Worm (Caenorhabditis elegans): ENCODE data around the gene ZK262.9.

Gene ZK262.9

DNA sequence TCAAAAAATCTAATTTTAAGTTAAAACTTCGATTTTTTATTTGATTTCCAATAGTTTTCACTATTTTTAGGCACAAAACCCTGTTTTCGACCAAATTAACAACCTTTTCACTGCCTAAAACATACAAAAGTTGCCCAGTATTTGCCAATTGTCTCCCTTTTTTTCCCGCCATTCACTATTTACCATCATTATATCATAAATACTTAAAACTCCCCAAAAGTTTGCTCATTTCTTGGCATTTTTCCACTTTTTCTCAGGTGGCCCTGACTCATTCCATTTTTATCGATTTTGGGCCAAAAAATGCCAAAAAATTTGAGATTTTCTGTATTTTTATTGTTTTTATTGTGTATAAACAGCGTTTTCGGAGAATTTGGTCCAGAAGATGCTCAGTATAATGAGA lies 25.5 kb upstream of the ZK262.9 start, which contains the start of gene txt-8:
Gene txt-8, plus strand, starts transcription at position 301 of the 400 bp plus-strand sequence.
- TF ChIP-seq ceh-36 (tag; optimal IDR thresholded peaks at IDR 0.05) (no peak), hmg-4 (GFP tag; optimal IDR thresholded peaks at IDR 0.05) (no peak), aly-1 (tag; optimal IDR thresholded peaks at IDR 0.05) (no peak), flt-1 (GFP tag; IDR thresholded peaks at IDR 0.05) (no peak), F13C5.2 (tag; optimal IDR thresholded peaks at IDR 0.05) (no peak), hmbx-1 (tag; optimal IDR thresholded peaks at IDR 0.05) (no peak), ama-1 (optimal IDR thresholded peaks at IDR 0.05) (no peak), tbx-37 (GFP tag; conservative IDR thresholded peaks at IDR 0.05) (no peak), B0310.2 (tag; optimal IDR thresholded peaks at IDR 0.05) (no peak), pes-1 (GFP tag; IDR thresholded peaks at IDR 0.05) (no peak), ceh-13 (GFP tag; optimal IDR thresholded peaks at IDR 0.05) (no peak), scrt-1 (GFP tag; IDR thresholded peaks at IDR 0.05) (no peak)

DNA sequence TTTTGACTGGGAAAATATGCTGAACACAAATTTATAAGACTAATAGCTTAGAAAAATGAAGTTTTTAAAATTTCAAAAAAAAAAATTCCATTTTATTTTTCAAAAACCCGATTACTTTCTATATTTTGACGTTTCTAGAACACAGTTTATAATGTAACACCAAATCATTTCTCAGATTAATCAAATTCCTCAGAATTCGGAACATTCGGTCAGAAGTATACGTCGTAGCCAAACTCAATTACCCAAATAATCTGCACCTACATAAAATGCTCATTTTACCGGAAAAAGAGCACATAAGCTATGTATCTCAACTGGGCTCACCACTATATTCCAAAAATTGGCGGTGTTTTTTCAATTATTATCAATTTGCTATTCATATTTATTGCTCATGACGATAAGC lies 18.8 kb upstream of the ZK262.9 start, which contains the start of gene srj-26:
Gene srj-26, plus strand, starts transcription at position 301 of the 400 bp plus-strand sequence.
- TF ChIP-seq tra-4 (tag; optimal IDR thresholded peaks at IDR 0.05), result no peak
- TF ChIP-seq hnd-1 (tag; optimal IDR thresholded peaks at IDR 0.05), result no peak

- TF ChIP-seq ceh-13 (GFP tag; optimal IDR thresholded peaks at IDR 0.05) (no peak), B0310.2 (tag; optimal IDR thresholded peaks at IDR 0.05) (no peak), tbx-11 (GFP tag; IDR thresholded peaks at IDR 0.05) (no peak), ceh-36 (tag; optimal IDR thresholded peaks at IDR 0.05) (no peak), hnd-1 (tag; optimal IDR thresholded peaks at IDR 0.05) (no peak), flt-1 (GFP tag; IDR thresholded peaks at IDR 0.05) (no peak), ama-1 (optimal IDR thresholded peaks at IDR 0.05) (no peak), aly-1 (tag; optimal IDR thresholded peaks at IDR 0.05) (no peak), F13C5.2 (tag; optimal IDR thresholded peaks at IDR 0.05) (no peak), tra-4 (tag; optimal IDR thresholded peaks at IDR 0.05) (no peak), hmg-4 (GFP tag; optimal IDR thresholded peaks at IDR 0.05) (no peak)
These were observed 15.1 kb upstream of the ZK262.9 start, which contains the start of gene ZK262.4 for ce11 chrV:18424471-18424870. TSS of gene ZK262.4 (minus strand) at chrV:18424571.

DNA sequence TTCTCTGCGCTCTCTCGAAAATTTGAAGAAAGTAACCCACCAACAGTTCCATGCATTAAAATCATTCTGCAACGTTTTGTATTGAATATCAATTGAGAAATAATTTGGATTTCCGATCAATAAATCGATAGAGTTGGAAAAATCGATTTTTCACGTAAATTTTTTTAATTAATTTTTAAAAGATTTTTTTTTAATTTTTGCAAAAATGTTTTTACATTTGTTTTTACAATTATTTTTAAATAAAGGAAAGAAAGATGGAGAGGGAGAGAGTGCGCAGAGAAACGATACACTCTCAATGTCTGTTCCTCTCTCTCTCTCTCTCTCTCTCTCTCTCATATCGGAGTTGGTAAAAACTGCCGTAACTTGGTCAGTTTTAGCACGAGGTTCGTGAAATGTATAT lies 14.0 kb upstream of the ZK262.9 start, which contains the start of gene ZK262.19:
Gene ZK262.19, minus strand, starts transcription at position 101 of the 400 bp plus-strand sequence.
- TF ChIP-seq sea-1 (GFP tag; conservative IDR thresholded peaks at IDR 0.05) (no peak), ets-7 (tag; optimal IDR thresholded peaks at IDR 0.05) (no peak), flt-1 (GFP tag; IDR thresholded peaks at IDR 0.05) (no peak), hnd-1 (tag; optimal IDR thresholded peaks at IDR 0.05) (no peak), scrt-1 (GFP tag; IDR thresholded peaks at IDR 0.05) (no peak), hmg-4 (GFP tag; optimal IDR thresholded peaks at IDR 0.05) (no peak), hmbx-1 (tag; optimal IDR thresholded peaks at IDR 0.05) (no peak), tbx-11 (GFP tag; IDR thresholded peaks at IDR 0.05) (no peak), ceh-13 (GFP tag; optimal IDR thresholded peaks at IDR 0.05) (no peak), ama-1 (optimal IDR thresholded peaks at IDR 0.05) (no peak), pes-1 (GFP tag; IDR thresholded peaks at IDR 0.05) (no peak), ceh-36 (tag; optimal IDR thresholded peaks at IDR 0.05) (no peak), tbx-37 (GFP tag; conservative IDR thresholded peaks at IDR 0.05) (no peak), aly-1 (tag; optimal IDR thresholded peaks at IDR 0.05) (no peak), F13C5.2 (tag; optimal IDR thresholded peaks at IDR 0.05) (no peak), tra-4 (tag; optimal IDR thresholded peaks at IDR 0.05) (no peak)

DNA sequence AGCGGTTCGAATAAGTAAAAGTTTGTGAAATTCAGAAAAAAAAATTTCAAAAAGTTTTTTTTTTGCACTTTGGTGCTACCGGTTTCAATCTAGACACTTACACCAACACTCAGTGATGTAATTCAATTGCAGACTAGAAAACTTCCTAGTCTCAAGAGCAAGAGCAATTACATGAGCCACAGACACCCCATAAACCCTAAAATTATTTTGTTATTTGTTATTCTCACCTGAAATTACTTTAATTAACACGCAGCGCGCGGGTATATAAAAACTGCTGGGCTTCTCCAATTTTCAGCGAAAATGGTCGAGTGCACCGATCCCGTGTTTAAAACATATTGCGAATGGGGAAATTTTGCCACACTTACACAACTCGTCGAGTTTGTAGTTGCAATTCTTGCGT lies 13.3 kb upstream of the ZK262.9 start, which contains the start of gene srw-83:
Gene srw-83, plus strand, starts transcription at position 301 of the 400 bp plus-strand sequence.
- TF ChIP-seq pes-1 (GFP tag; IDR thresholded peaks at IDR 0.05), result no peak
- no peak for TF ChIP-seq ceh-13 (GFP tag; optimal IDR thresholded peaks at IDR 0.05)
- no peak for TF ChIP-seq ceh-36 (tag; optimal IDR thresholded peaks at IDR 0.05)
- TF ChIP-seq hnd-1 (tag; optimal IDR thresholded peaks at IDR 0.05), result no peak
- TF ChIP-seq F13C5.2 (tag; optimal IDR thresholded peaks at IDR 0.05), result no peak
- no peak for TF ChIP-seq tra-4 (tag; optimal IDR thresholded peaks at IDR 0.05)
- no peak for TF ChIP-seq B0310.2 (tag; optimal IDR thresholded peaks at IDR 0.05)
- no peak for TF ChIP-seq hmbx-1 (tag; optimal IDR thresholded peaks at IDR 0.05)
- TF ChIP-seq flt-1 (GFP tag; IDR thresholded peaks at IDR 0.05), result no peak
- no peak for TF ChIP-seq tbx-11 (GFP tag; IDR thresholded peaks at IDR 0.05)
- no peak for TF ChIP-seq ama-1 (optimal IDR thresholded peaks at IDR 0.05)

DNA sequence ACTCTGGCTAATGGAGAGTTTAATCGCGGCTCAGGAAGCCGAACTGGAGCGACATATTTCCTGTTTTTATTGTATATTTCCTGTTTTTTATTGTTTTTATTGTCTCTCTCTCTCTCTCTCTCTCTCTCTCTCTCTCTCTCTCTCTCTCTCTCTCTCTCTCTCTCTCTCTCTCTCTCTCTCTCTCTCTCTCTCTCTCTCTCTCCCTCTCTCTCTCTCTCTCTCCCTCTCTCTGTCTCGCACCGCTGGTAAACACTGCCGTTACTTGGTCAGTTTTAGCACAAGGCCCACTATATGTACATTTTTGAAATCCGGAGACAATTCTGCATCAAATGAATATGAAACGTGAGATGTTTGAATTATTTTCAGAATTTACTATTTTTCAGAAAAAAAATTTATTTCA lies 8.7 kb upstream of the ZK262.9 start:
- TF ChIP-seq hnd-1 (tag; optimal IDR thresholded peaks at IDR 0.05) (no peak), B0310.2 (tag; optimal IDR thresholded peaks at IDR 0.05) (no peak), aly-1 (tag; optimal IDR thresholded peaks at IDR 0.05) (no peak), ceh-36 (tag; optimal IDR thresholded peaks at IDR 0.05) (no peak), flt-1 (GFP tag; IDR thresholded peaks at IDR 0.05) (no peak), tbx-37 (GFP tag; conservative IDR thresholded peaks at IDR 0.05) (no peak), sea-1 (GFP tag; conservative IDR thresholded peaks at IDR 0.05) (no peak), hmbx-1 (tag; optimal IDR thresholded peaks at IDR 0.05) (no peak), tbx-11 (GFP tag; IDR thresholded peaks at IDR 0.05) (no peak), scrt-1 (GFP tag; IDR thresholded peaks at IDR 0.05) (no peak), ceh-13 (GFP tag; optimal IDR thresholded peaks at IDR 0.05) (no peak), tra-4 (tag; optimal IDR thresholded peaks at IDR 0.05) (no peak), pes-1 (GFP tag; IDR thresholded peaks at IDR 0.05) (no peak), hmg-4 (GFP tag; optimal IDR thresholded peaks at IDR 0.05) (no peak), ama-1 (optimal IDR thresholded peaks at IDR 0.05) (no peak), ets-7 (tag; optimal IDR thresholded peaks at IDR 0.05) (no peak), F13C5.2 (tag; optimal IDR thresholded peaks at IDR 0.05) (no peak)

- TF ChIP-seq sea-1 (GFP tag; conservative IDR thresholded peaks at IDR 0.05) (no peak), tra-4 (tag; optimal IDR thresholded peaks at IDR 0.05) (no peak), ceh-36 (tag; optimal IDR thresholded peaks at IDR 0.05) (no peak), aly-1 (tag; optimal IDR thresholded peaks at IDR 0.05) (no peak)
These were observed 8.1 kb upstream of the ZK262.9 start, which contains the start of gene srw-82 for ce11 chrV:18431450-18431849. TSS of gene srw-82 (plus strand) at chrV:18431750.

ce11 chrV:18434961-18435360 lies 4.6 kb upstream of the ZK262.9 start, which contains the start of gene ZK262.20:
TSS of gene ZK262.20 (minus strand) at chrV:18435061.
- TF ChIP-seq hmbx-1 (tag; optimal IDR thresholded peaks at IDR 0.05) (no peak), ceh-13 (GFP tag; optimal IDR thresholded peaks at IDR 0.05) (no peak), hnd-1 (tag; optimal IDR thresholded peaks at IDR 0.05) (no peak), sea-1 (GFP tag; conservative IDR thresholded peaks at IDR 0.05) (no peak), ama-1 (optimal IDR thresholded peaks at IDR 0.05) (no peak), scrt-1 (GFP tag; IDR thresholded peaks at IDR 0.05) (no peak), F13C5.2 (tag; optimal IDR thresholded peaks at IDR 0.05) (no peak), aly-1 (tag; optimal IDR thresholded peaks at IDR 0.05) (no peak), B0310.2 (tag; optimal IDR thresholded peaks at IDR 0.05) (no peak), tbx-11 (GFP tag; IDR thresholded peaks at IDR 0.05) (no peak), hmg-4 (GFP tag; optimal IDR thresholded peaks at IDR 0.05) (no peak), pes-1 (GFP tag; IDR thresholded peaks at IDR 0.05) (no peak), ceh-36 (tag; optimal IDR thresholded peaks at IDR 0.05) (no peak), flt-1 (GFP tag; IDR thresholded peaks at IDR 0.05) (no peak), ets-7 (tag; optimal IDR thresholded peaks at IDR 0.05) (no peak), tra-4 (tag; optimal IDR thresholded peaks at IDR 0.05) (no peak), tbx-37 (GFP tag; conservative IDR thresholded peaks at IDR 0.05) (no peak)

All from whole organism, early embryonic.